Fruit fly (Drosophila melanogaster): ENCODE data around the gene Wnt4.

dm6 chr2L:7259500-7259899 is 17.5 kb downstream of the Wnt4 start:
- TF ChIP-seq CTCF (optimal IDR thresholded peaks at IDR 0.05) (no peak), CG8478 (optimal IDR thresholded peaks at IDR 0.05) (no peak)
